Worm (Caenorhabditis elegans) whole organism, L4 larva: ENCODE results near the gene K01F9.2.

Experiments
- D1046.2 ChIP-seq: fragments of 200-800 bp; sonication (Bioruptor generic); IDR thresholded peaks from 2 replicates; pipeline ENCODE4 v1.3.6; 2022; ENCODE audit warnings: missing genetic modification characterization, missing compliant biosample characterization
- F10B5.3 ChIP-seq: sonication (generic microtip); optimal IDR thresholded peaks from 2 replicates; lab custom pipeline; 2016; ENCODE audit warnings: mild to moderate bottlenecking, missing genetic modification characterization, missing compliant biosample characterization
- F37D6.2 ChIP-seq: sonication (generic microtip); optimal IDR thresholded peaks from 2 replicates; lab custom pipeline; 2016; ENCODE audit warnings: mild to moderate bottlenecking, missing genetic modification characterization, missing compliant biosample characterization
- T26A8.4 ChIP-seq: fragments of 200-800 bp; sonication (Bioruptor generic); IDR thresholded peaks from 2 replicates; pipeline ENCODE4 v1.3.6; 2022; ENCODE audit warnings: missing genetic modification characterization, missing compliant biosample characterization
- Y105C5A.15 ChIP-seq: fragments of 200-800 bp; sonication (Bioruptor generic); IDR thresholded peaks from 2 replicates; pipeline ENCODE4 v1.3.6; 2022; ENCODE audit warnings: missing genetic modification characterization, missing compliant biosample characterization
- Y5F2A.4 ChIP-seq: fragments of 200-800 bp; sonication (Bioruptor generic); optimal IDR thresholded peaks from 2 replicates; lab custom pipeline; 2018; ENCODE audit warnings: mild to moderate bottlenecking, missing genetic modification characterization, missing compliant biosample characterization
- aha-1 ChIP-seq: fragments of 150-350 bp; peaks from one replicate; lab custom pipeline; 2014; ENCODE audit warnings: missing biosample characterization, missing genetic modification characterization
- ama-1 ChIP-seq: fragments of 150-350 bp; optimal IDR thresholded peaks from 2 replicates; lab custom pipeline; 2014; ENCODE audit warnings: inconsistent platforms, mixed read lengths
- ceh-20 ChIP-seq: fragments of 200-800 bp; sonication (Bioruptor generic); IDR thresholded peaks from 2 replicates; pipeline ENCODE4 v1.3.6; 2022; ENCODE audit warnings: missing genetic modification reagents, missing genetic modification characterization, missing compliant biosample characterization
- ceh-32 ChIP-seq: sonication (generic microtip); optimal IDR thresholded peaks from 2 replicates; lab custom pipeline; 2016; ENCODE audit warnings: mild to moderate bottlenecking, missing genetic modification characterization, missing compliant biosample characterization; ENCODE audit not compliant: poor library complexity
- ceh-82 ChIP-seq: sonication (generic microtip); optimal IDR thresholded peaks from 2 replicates; lab custom pipeline; 2017; ENCODE audit warnings: missing biosample characterization, missing genetic modification characterization
- ctbp-1 ChIP-seq: fragments of 200-800 bp; sonication (Bioruptor generic); IDR thresholded peaks from 2 replicates; pipeline ENCODE4 v1.3.6; 2022; ENCODE audit warnings: missing genetic modification reagents, missing genetic modification characterization, missing compliant biosample characterization
- dmd-6 ChIP-seq: fragments of 200-800 bp; sonication (Bioruptor generic); IDR thresholded peaks from 2 replicates; pipeline ENCODE4 v1.3.6; 2022; ENCODE audit warnings: missing genetic modification reagents, missing genetic modification characterization, missing compliant biosample characterization
- dmd-9 ChIP-seq: fragments of 200-800 bp; sonication (Bioruptor generic); IDR thresholded peaks from 2 replicates; pipeline ENCODE4 v1.3.6; 2022; ENCODE audit warnings: missing genetic modification reagents, missing genetic modification characterization, missing compliant biosample characterization
- dpl-1 ChIP-seq: fragments of 150-350 bp; optimal IDR thresholded peaks from 2 replicates; lab custom pipeline; 2014; ENCODE audit warnings: missing biosample characterization, missing genetic modification reagents, missing genetic modification characterization
- dve-1 ChIP-seq: sonication (generic microtip); optimal IDR thresholded peaks from 2 replicates; lab custom pipeline; 2017; ENCODE audit warnings: antibody characterized with exemption, mild to moderate bottlenecking, missing genetic modification characterization, missing compliant biosample characterization; ENCODE audit not compliant: insufficient read depth
- fkh-10 ChIP-seq: fragments of 150-350 bp; optimal IDR thresholded peaks from 2 replicates; lab custom pipeline; 2014; ENCODE audit warnings: missing biosample characterization, missing genetic modification reagents, missing genetic modification characterization
- fos-1 ChIP-seq: fragments of 150-350 bp; optimal IDR thresholded peaks from 2 replicates; lab custom pipeline; 2014; ENCODE audit warnings: missing biosample characterization, missing genetic modification characterization
- gei-8 ChIP-seq: fragments of 200-800 bp; sonication (Bioruptor generic); optimal IDR thresholded peaks from 2 replicates; lab custom pipeline; 2018; ENCODE audit warnings: mild to moderate bottlenecking, missing genetic modification characterization, missing compliant biosample characterization
- hif-1 ChIP-seq, 2 experiments: sonication (generic microtip); optimal IDR thresholded peaks; 2 replicates each; lab custom pipeline; 2016 to 2017; ENCODE audit warnings: missing compliant biosample characterization in 2 of 2, missing genetic modification characterization in 2 of 2, missing genetic modification reagents in 2 of 2, missing genotype in 2 of 2, mild to moderate bottlenecking in 1 of 2
- hlh-11 ChIP-seq: fragments of 200-800 bp; sonication (Bioruptor generic); optimal IDR thresholded peaks from 2 replicates; lab custom pipeline; 2018; ENCODE audit warnings: mild to moderate bottlenecking, missing genetic modification characterization, missing compliant biosample characterization
- hlh-30 ChIP-seq: sonication (generic microtip); optimal IDR thresholded peaks from 2 replicates; lab custom pipeline; 2017; ENCODE audit warnings: antibody characterized with exemption, mild to moderate bottlenecking, missing genetic modification characterization, missing compliant biosample characterization; ENCODE audit not compliant: insufficient read depth
- hmg-1.1 ChIP-seq: fragments of 200-800 bp; sonication (Bioruptor generic); IDR thresholded peaks from 2 replicates; pipeline ENCODE4 v1.3.6; 2022; ENCODE audit warnings: missing genetic modification reagents, missing genetic modification characterization, missing compliant biosample characterization
- lin-38 ChIP-seq: fragments of 200-800 bp; sonication (Bioruptor generic); IDR thresholded peaks from 2 replicates; pipeline ENCODE4 v1.3.6; 2022; ENCODE audit warnings: missing genetic modification reagents, missing genetic modification characterization, missing compliant biosample characterization
- lin-39 ChIP-seq: fragments of 150-350 bp; optimal IDR thresholded peaks from 2 replicates; lab custom pipeline; 2014; ENCODE audit warnings: missing biosample characterization, missing genetic modification reagents, missing genetic modification characterization
- lsy-2 ChIP-seq, 2 experiments: fragments of 150-350 bp in 1 of 2; sonication (generic microtip) in 1 of 2; optimal IDR thresholded peaks; 2 replicates each; lab custom pipeline; 2014 to 2017; ENCODE audit warnings: missing biosample characterization in 2 of 2, missing genetic modification characterization in 2 of 2
- mdl-1 ChIP-seq, 2 experiments: fragments of 150-350 bp in 1 of 2; sonication (generic microtip) in 1 of 2; optimal IDR thresholded peaks; 2 replicates each; lab custom pipeline; 2014 to 2017; ENCODE audit warnings: missing biosample characterization in 2 of 2, missing genetic modification characterization in 2 of 2
- mep-1 ChIP-seq: fragments of 150-350 bp; sonication (generic microtip); optimal IDR thresholded peaks from 3 replicates; lab custom pipeline; 2014; ENCODE audit warnings: missing biosample characterization, missing genetic modification characterization
- mes-2 ChIP-seq: sonication (generic microtip); optimal IDR thresholded peaks from 2 replicates; lab custom pipeline; 2016; ENCODE audit warnings: missing genotype, mild to moderate bottlenecking, missing genetic modification characterization, missing compliant biosample characterization; ENCODE audit not compliant: poor library complexity, severe bottlenecking
- mxl-3 ChIP-seq: fragments of 200-800 bp; sonication (Bioruptor generic); optimal IDR thresholded peaks from 2 replicates; lab custom pipeline; 2018; ENCODE audit warnings: mild to moderate bottlenecking, missing genetic modification characterization, missing compliant biosample characterization
- nhr-102 ChIP-seq: sonication (generic microtip); optimal IDR thresholded peaks from 2 replicates; lab custom pipeline; 2016; ENCODE audit warnings: mild to moderate bottlenecking, missing genetic modification characterization, moderate library complexity, missing compliant biosample characterization
- nhr-11 ChIP-seq: fragments of 150-350 bp; optimal IDR thresholded peaks from 2 replicates; lab custom pipeline; 2014; ENCODE audit warnings: missing biosample characterization, missing genetic modification characterization
- nhr-111 ChIP-seq: fragments of 200-800 bp; sonication (Bioruptor generic); optimal IDR thresholded peaks from 2 replicates; lab custom pipeline; 2018; ENCODE audit warnings: mild to moderate bottlenecking, missing genetic modification characterization, missing compliant biosample characterization
- nhr-237 ChIP-seq: sonication (generic microtip); optimal IDR thresholded peaks from 2 replicates; lab custom pipeline; 2017; ENCODE audit warnings: missing biosample characterization, missing genetic modification characterization
- nhr-28 ChIP-seq: fragments of 150-350 bp; optimal IDR thresholded peaks from 2 replicates; lab custom pipeline; 2014; ENCODE audit warnings: missing biosample characterization, missing genetic modification characterization
- nhr-48 ChIP-seq: sonication (generic microtip); optimal IDR thresholded peaks from 2 replicates; lab custom pipeline; 2016; ENCODE audit warnings: mild to moderate bottlenecking, missing genetic modification characterization, missing compliant biosample characterization
- nhr-6 ChIP-seq: fragments of 150-350 bp; optimal IDR thresholded peaks from 2 replicates; lab custom pipeline; 2014; ENCODE audit warnings: missing biosample characterization, missing genetic modification characterization
- pqm-1 ChIP-seq: sonication (generic microtip); optimal IDR thresholded peaks from 2 replicates; lab custom pipeline; 2017; ENCODE audit warnings: missing biosample characterization, missing genetic modification characterization
- rbr-2 ChIP-seq: sonication (generic microtip); optimal IDR thresholded peaks from 2 replicates; lab custom pipeline; 2016; ENCODE audit warnings: missing genotype, missing genetic modification characterization, missing compliant biosample characterization
- set-16 ChIP-seq: fragments of 200-800 bp; sonication (Bioruptor generic); IDR thresholded peaks from 2 replicates; pipeline ENCODE4 v1.3.6; 2022; ENCODE audit warnings: missing genetic modification reagents, missing genetic modification characterization, missing compliant biosample characterization
- skn-1 ChIP-seq: fragments of 150-350 bp; optimal IDR thresholded peaks from 2 replicates; lab custom pipeline; 2014; ENCODE audit warnings: missing biosample characterization, missing genetic modification characterization
- tra-1 ChIP-seq: fragments of 200-800 bp; sonication (Bioruptor generic); IDR thresholded peaks from 2 replicates; pipeline ENCODE4 v1.3.6; 2022; ENCODE audit warnings: missing genetic modification reagents, missing genetic modification characterization, missing compliant biosample characterization
- unc-62 ChIP-seq, 3 experiments: fragments of 150-350 bp in 1 of 3; sonication (generic microtip); optimal IDR thresholded peaks in 2 of 3; peaks in 1 of 3; 1 replicate in 1 of 3; 2 replicates in 2 of 3; lab custom pipeline; 2014 to 2017; ENCODE audit warnings: missing biosample characterization in 3 of 3, missing genetic modification characterization in 3 of 3, missing genetic modification reagents in 3 of 3, missing genotype in 1 of 3
- vab-7 ChIP-seq: fragments of 200-800 bp; sonication (Bioruptor generic); IDR thresholded peaks from 2 replicates; pipeline ENCODE4 v1.3.6; 2022; ENCODE audit warnings: missing genetic modification reagents, missing genetic modification characterization, missing compliant biosample characterization
- zfp-2 ChIP-seq: sonication (generic microtip); optimal IDR thresholded peaks from 2 replicates; lab custom pipeline; 2016; ENCODE audit warnings: mild to moderate bottlenecking, missing genetic modification characterization, missing compliant biosample characterization
- ztf-11 ChIP-seq: fragments of 150-350 bp; optimal IDR thresholded peaks from 2 replicates; lab custom pipeline; 2014; ENCODE audit warnings: missing biosample characterization, missing genetic modification characterization
- ztf-7 ChIP-seq: fragments of 150-350 bp; optimal IDR thresholded peaks from 2 replicates; lab custom pipeline; 2014; ENCODE audit warnings: missing biosample characterization, missing genetic modification characterization

Gene K01F9.2

ce11 chrIII:8878960-8879359 lies 2.0 kb upstream of the K01F9.2 start (continued):
- TF ChIP-seq ceh-82 (tag; lab: Kevin White, UChicago) (no peak), nhr-237 (tag; lab: Kevin White, UChicago) (no peak), pqm-1 (tag; lab: Kevin White, UChicago) (peak; percentile 78)
- TF ChIP-seq, all 104 proteins: peak for 16

DNA sequence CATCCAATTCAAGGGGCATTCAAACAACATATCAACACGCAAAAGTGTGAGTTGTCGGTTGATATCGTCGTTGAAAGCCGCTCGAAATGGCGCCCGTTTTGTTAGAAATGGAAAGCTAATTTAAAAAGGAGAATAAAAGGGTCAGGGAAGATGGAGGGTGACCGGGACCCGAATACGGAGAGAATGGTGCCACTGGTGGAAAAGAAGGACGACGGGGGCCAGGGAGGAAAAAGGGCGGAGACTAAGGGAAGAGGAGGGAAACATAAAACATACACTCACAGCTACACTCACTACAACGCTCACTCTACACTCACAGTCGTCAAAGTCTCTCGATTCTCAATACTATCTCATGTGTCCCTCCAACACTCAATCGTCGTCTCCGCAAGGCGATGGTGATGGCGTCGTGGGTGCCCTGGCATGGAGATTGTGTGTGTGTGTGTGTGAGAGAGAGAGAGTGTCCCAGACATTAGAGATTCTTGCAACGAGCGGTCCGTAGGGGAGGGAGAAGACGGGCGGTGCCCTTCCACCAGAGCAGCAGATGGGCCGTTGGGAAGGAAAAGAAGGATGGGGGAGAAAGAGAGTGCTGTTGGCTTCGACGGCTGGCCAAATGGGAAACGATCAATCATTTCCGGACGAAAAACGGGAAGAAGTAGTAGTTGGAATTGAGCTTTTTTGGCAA lies 2.8 kb downstream of the K01F9.2 start:
- TF ChIP-seq ctbp-1 (peak; percentile 89; the same call in 1 of the 2 replicates), ama-1 (lab: Kevin White, UChicago) (peak; percentile 94), mes-2 (peak; percentile 60), hif-1 (tag; optimal IDR thresholded peaks at IDR 0.05; lab: Kevin White, UChicago) (peak in 1 of 2 experiments; percentile 55), Y5F2A.4 (GFP tag; lab: Kevin White, UChicago) (no peak), lin-39 (tag; lab: Kevin White, UChicago) (no peak), unc-62 (GFP tag; optimal IDR thresholded peaks at IDR 0.05 in 1 of 2; lab: Kevin White, UChicago) (peak in 1 of 2 experiments; percentile 80), unc-62 (tag; optimal IDR thresholded peaks at IDR 0.05; lab: Kevin White, UChicago) (peak; percentile 9), D1046.2 (GFP tag; lab: Robert Waterston, UW) (no peak), mxl-3 (peak; percentile 43), fos-1 (tag; lab: Kevin White, UChicago) (no peak), nhr-102 (no peak), set-16 (peak; percentile 82), F37D6.2 (tag; lab: Kevin White, UChicago) (peak; percentile 81), lsy-2 (tag; optimal IDR thresholded peaks at IDR 0.05; lab: Kevin White, UChicago) (peak; percentile 82 to 88), aha-1 (tag; lab: Kevin White, UChicago) (peak; percentile 98), ceh-32 (tag; lab: Kevin White, UChicago) (no peak), T26A8.4 (GFP tag; lab: Robert Waterston, UW) (peak; percentile 36; the same call in 1 of the 2 replicates), hlh-11 (tag; lab: Kevin White, UChicago) (peak; percentile 82), nhr-11 (tag; lab: Kevin White, UChicago) (peak; percentile 87), nhr-237 (tag; lab: Kevin White, UChicago) (no peak), hmg-1.1 (GFP tag; lab: Robert Waterston, UW) (peak; percentile 86), zfp-2 (tag; lab: Kevin White, UChicago) (peak; percentile 31), rbr-2 (peak; percentile 87), dmd-9 (no peak), nhr-48 (tag; lab: Kevin White, UChicago) (peak; percentile 36), skn-1 (tag; lab: Kevin White, UChicago) (no peak), dpl-1 (peak; percentile 26), mdl-1 (tag; optimal IDR thresholded peaks at IDR 0.05; lab: Kevin White, UChicago) (peak in 1 of 2 experiments; percentile 72), F10B5.3 (peak; percentile 21), nhr-111 (GFP tag; lab: Kevin White, UChicago) (peak; percentile 32), gei-8 (GFP tag; lab: Kevin White, UChicago) (peak; percentile 23), fkh-10 (GFP tag; lab: Kevin White, UChicago) (peak; percentile 61), tra-1 (GFP tag; lab: Robert Waterston, UW) (0 out of 2 replicates have a peak, but pooled peaks have one; percentile 5), ceh-20 (GFP tag; lab: Robert Waterston, UW) (peak; percentile 63; the same call in 1 of the 2 replicates), vab-7 (peak; percentile 37; the same call in 1 of the 2 replicates), Y105C5A.15 (GFP tag; lab: Robert Waterston, UW) (no peak), dmd-6 (GFP tag; lab: Robert Waterston, UW) (peak; percentile 25), ztf-11 (peak; percentile 24), hlh-30 (tag; lab: Kevin White, UChicago) (peak; percentile 56), lin-38 (GFP tag; lab: Robert Waterston, UW) (0 out of 2 replicates have a peak, but pooled peaks have one; percentile 49), ztf-7 (tag; lab: Kevin White, UChicago) (peak; percentile 22), nhr-28 (tag; lab: Kevin White, UChicago) (peak; percentile 71), nhr-6 (tag; lab: Kevin White, UChicago) (peak; percentile 62), mep-1 (tag; lab: Kevin White, UChicago) (peak; percentile 93), dve-1 (tag; lab: Kevin White, UChicago) (peak; percentile 38)
